Worm (Caenorhabditis elegans) whole organism, L3 larva: ENCODE results near the gene C02F5.14.

Experiments used
- daf-12 ChIP-seq: fragments of 150-350 bp; optimal IDR thresholded peaks from 2 replicates; lab custom pipeline; 2014; ENCODE audit warnings: missing biosample characterization, missing genetic modification reagents, missing genetic modification characterization
- fkh-2 ChIP-seq: fragments of 150-350 bp; optimal IDR thresholded peaks from 2 replicates; lab custom pipeline; 2014; ENCODE audit warnings: missing biosample characterization, missing genetic modification reagents, missing genetic modification characterization
- nhr-237 ChIP-seq: fragments of 150-350 bp; optimal IDR thresholded peaks from 2 replicates; lab custom pipeline; 2014; ENCODE audit warnings: missing biosample characterization, missing genetic modification characterization
- pqm-1 ChIP-seq: fragments of 150-350 bp; optimal IDR thresholded peaks from 2 replicates; lab custom pipeline; 2017; ENCODE audit warnings: missing biosample characterization, missing genetic modification characterization, inconsistent platforms
- snpc-4 ChIP-seq: fragments of 150-350 bp; optimal IDR thresholded peaks from 2 replicates; lab custom pipeline; 2014; ENCODE audit warnings: missing biosample characterization, missing genetic modification characterization

- TF ChIP-seq daf-12 (tag; lab: Kevin White, UChicago), result no peak
- no peak for TF ChIP-seq fkh-2
- no peak for TF ChIP-seq pqm-1
- TF ChIP-seq nhr-237 (tag; lab: Kevin White, UChicago), result no peak
- no peak for TF ChIP-seq snpc-4
Observed at ce11 chrIII:8283525-8283924, 48.2 kb upstream of the C02F5.14 start.
